Worm (Caenorhabditis elegans): ENCODE measurements around the gene C52B9.10.

DNA sequence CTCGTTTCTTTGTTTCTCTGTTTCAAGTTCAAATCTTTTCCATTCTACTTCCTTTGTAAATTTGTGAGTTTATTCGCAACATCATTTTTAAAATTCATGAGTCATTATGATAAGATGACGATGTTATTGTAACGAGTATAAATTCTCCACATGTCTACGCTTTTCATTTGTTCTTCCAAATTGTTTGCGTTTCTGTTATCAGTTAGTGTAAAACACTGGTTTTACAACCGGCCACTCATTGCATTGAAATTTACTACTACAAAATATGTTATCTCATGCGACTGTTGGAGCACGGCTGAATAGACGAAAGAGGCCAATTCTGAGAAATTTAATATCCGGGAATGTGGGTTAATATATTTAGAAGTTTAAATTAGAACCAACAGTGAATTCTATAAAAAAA lies 8.7 kb downstream of the C52B9.10 start, which contains the start of gene C52B9.19:
- TF ChIP-seq T23F11.4 (GFP tag; optimal IDR thresholded peaks at IDR 0.05) (no peak), dmd-4 (tag; optimal IDR thresholded peaks at IDR 0.05; ENCODE audit: borderline replicate concordance) (no peak), pha-4 (tag; optimal IDR thresholded peaks at IDR 0.05) (no peak), sox-4 (tag; optimal IDR thresholded peaks at IDR 0.05) (no peak), hlh-30 (tag; optimal IDR thresholded peaks at IDR 0.05; ENCODE audit: insufficient read depth) (no peak), ttx-3 (tag; optimal IDR thresholded peaks at IDR 0.05) (no peak), ceh-30 (tag; optimal IDR thresholded peaks at IDR 0.05) (no peak), lin-11 (tag; optimal IDR thresholded peaks at IDR 0.05) (no peak), pqm-1 (tag; optimal IDR thresholded peaks at IDR 0.05) (no peak), nhr-232 (tag; optimal IDR thresholded peaks at IDR 0.05) (no peak), pros-1 (tag; optimal IDR thresholded peaks at IDR 0.05) (no peak)
